Worm (Caenorhabditis elegans) whole organism, midembryonic: Measurements from ENCODE around the gene memb-1.
A peak's percentile ranks its signal among the peaks of the same experiment; 100 is the strongest.
"Not testable (repeated sequence)": the region's sequence is repeated elsewhere in the genome, so short reads cannot be mapped to it uniquely, and the experiment has no call there.

Source experiments
- T22C8.4 ChIP-seq: fragments of 200-800 bp; sonication (Bioruptor generic); IDR thresholded peaks from 2 replicates; pipeline ENCODE4 v1.3.6; 2022; ENCODE audit warnings: missing genetic modification characterization, missing compliant biosample characterization
- cog-1 ChIP-seq: sonication (generic microtip); optimal IDR thresholded peaks from 2 replicates; lab custom pipeline; 2016; ENCODE audit warnings: missing genetic modification characterization, missing compliant biosample characterization
- flt-1 ChIP-seq: fragments of 200-800 bp; sonication (Bioruptor generic); IDR thresholded peaks from 2 replicates; pipeline ENCODE4 v1.3.6; 2022; ENCODE audit warnings: missing genetic modification characterization, missing compliant biosample characterization
- klf-2 ChIP-seq: fragments of 200-800 bp; sonication (Bioruptor generic); conservative IDR thresholded peaks from 2 replicates; pipeline ENCODE4 v1.3.6; 2022; ENCODE audit warnings: missing genetic modification reagents, missing genetic modification characterization, missing compliant biosample characterization
- med-1 ChIP-seq: sonication (generic microtip); optimal IDR thresholded peaks from 2 replicates; lab custom pipeline; 2017; ENCODE audit warnings: missing genetic modification characterization, mild to moderate bottlenecking, missing compliant biosample characterization, antibody characterized with exemption, missing genetic modification reagents; ENCODE audit not compliant: insufficient read depth
- ref-1 ChIP-seq: fragments of 200-800 bp; sonication (Bioruptor generic); conservative IDR thresholded peaks from 2 replicates; pipeline ENCODE4 v1.3.6; 2022; ENCODE audit warnings: missing genetic modification reagents, missing genetic modification characterization, missing compliant biosample characterization
- tab-1 ChIP-seq: fragments of 200-800 bp; sonication (Bioruptor generic); IDR thresholded peaks from 2 replicates; pipeline ENCODE4 v1.3.6; 2022; ENCODE audit warnings: missing genetic modification characterization, missing compliant biosample characterization
- ztf-23 ChIP-seq: fragments of 200-800 bp; sonication (Bioruptor generic); IDR thresholded peaks from 2 replicates; pipeline ENCODE4 v1.3.6; 2022; ENCODE audit warnings: missing genetic modification reagents, missing genetic modification characterization, missing compliant biosample characterization
- ztf-29 ChIP-seq: fragments of 200-800 bp; sonication (Bioruptor generic); IDR thresholded peaks from 2 replicates; pipeline ENCODE4 v1.3.6; 2022; ENCODE audit warnings: missing genetic modification reagents, missing genetic modification characterization, missing compliant biosample characterization

memb-1 gene

ce11 chrX:9441512-9441911 is at the start of gene memb-1:
TSS of gene memb-1 (minus strand) at chrX:9441571.
- TF ChIP-seq cog-1 (tag; lab: Kevin White, UChicago) (peak; percentile 32), ref-1 (GFP tag; lab: Robert Waterston, UW) (no peak)

- no peak for TF ChIP-seq ref-1 (GFP tag; lab: Robert Waterston, UW)
- TF ChIP-seq ztf-29 (GFP tag; lab: Robert Waterston, UW): no peak
Observed at ce11 chrX:9489578-9489977, 48.2 kb upstream of the memb-1 start.

- TF ChIP-seq ztf-29 (GFP tag; lab: Robert Waterston, UW): no peak
Observed at ce11 chrX:9486160-9486559, 44.8 kb upstream of the memb-1 start.

- TF ChIP-seq T22C8.4 (GFP tag; lab: Robert Waterston, UW) (no peak), ztf-23 (GFP tag; lab: Robert Waterston, UW) (no peak), ztf-29 (GFP tag; lab: Robert Waterston, UW) (no peak), tab-1 (GFP tag; lab: Robert Waterston, UW) (no peak), flt-1 (no peak)
Observed at ce11 chrX:9483754-9484153, 42.4 kb upstream of the memb-1 start.

DNA sequence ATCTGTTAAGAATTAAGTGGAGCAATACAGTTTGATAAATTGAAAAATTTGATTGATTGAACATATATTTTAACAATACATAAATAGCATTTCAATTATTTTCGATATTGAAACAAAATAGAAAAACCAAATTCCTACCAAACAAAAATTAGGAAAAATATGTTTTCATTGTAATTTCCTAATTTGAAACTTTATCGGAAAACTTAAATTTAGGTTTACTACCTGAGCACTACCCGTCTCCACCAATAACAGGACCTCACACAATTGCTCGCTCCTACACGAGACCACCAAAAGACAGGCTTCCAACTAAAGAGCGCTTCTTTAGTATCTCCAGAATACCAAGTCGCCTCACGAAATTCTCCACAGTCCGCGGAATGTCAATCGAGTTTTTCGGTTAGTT is 35.4 kb upstream of the memb-1 start:
- no peak for TF ChIP-seq tab-1 (GFP tag; lab: Robert Waterston, UW)

DNA sequence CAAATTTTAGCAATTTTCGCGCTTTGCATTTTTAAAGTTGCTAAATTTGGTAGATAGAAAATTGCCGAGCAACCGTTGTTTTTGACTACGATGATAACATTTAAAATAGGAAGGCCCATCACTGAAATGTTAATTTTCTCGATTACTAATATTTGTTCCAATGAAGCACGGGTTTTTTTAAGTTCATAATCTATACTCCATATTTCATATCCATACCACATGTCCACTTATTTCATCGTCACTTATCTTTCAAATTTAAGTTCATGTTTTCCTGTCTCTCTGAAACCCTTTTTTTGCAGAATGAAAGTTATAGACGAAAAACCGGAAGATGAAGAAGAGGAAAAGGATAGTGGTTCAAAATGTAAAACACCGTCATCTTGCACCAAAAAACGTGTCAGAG is 30.8 kb upstream of the memb-1 start, which contains the start of gene gap-2:
Gene gap-2 (plus strand): TSS at position 301 of the 400 bp plus-strand sequence.
- TF ChIP-seq flt-1 (no peak), med-1 (GFP tag; lab: Kevin White, UChicago) (no peak), T22C8.4 (GFP tag; lab: Robert Waterston, UW) (no peak), klf-2 (no peak), ztf-29 (GFP tag; lab: Robert Waterston, UW) (no peak), ztf-23 (GFP tag; lab: Robert Waterston, UW) (no peak), cog-1 (tag; lab: Kevin White, UChicago) (no peak), tab-1 (GFP tag; lab: Robert Waterston, UW) (no peak), ref-1 (GFP tag; lab: Robert Waterston, UW) (no peak)

- TF ChIP-seq klf-2 (peak; percentile 90), ztf-29 (GFP tag; lab: Robert Waterston, UW) (peak; percentile 92), T22C8.4 (GFP tag; lab: Robert Waterston, UW) (peak; percentile 91), ref-1 (GFP tag; lab: Robert Waterston, UW) (peak; percentile 87), cog-1 (tag; lab: Kevin White, UChicago) (peak; percentile 84), med-1 (GFP tag; lab: Kevin White, UChicago) (peak; percentile 75), ztf-23 (GFP tag; lab: Robert Waterston, UW) (peak; percentile 94), flt-1 (peak; percentile 97), tab-1 (GFP tag; lab: Robert Waterston, UW) (peak; percentile 94)
Observed at ce11 chrX:9467573-9467972, 26.2 kb upstream of the memb-1 start.

DNA sequence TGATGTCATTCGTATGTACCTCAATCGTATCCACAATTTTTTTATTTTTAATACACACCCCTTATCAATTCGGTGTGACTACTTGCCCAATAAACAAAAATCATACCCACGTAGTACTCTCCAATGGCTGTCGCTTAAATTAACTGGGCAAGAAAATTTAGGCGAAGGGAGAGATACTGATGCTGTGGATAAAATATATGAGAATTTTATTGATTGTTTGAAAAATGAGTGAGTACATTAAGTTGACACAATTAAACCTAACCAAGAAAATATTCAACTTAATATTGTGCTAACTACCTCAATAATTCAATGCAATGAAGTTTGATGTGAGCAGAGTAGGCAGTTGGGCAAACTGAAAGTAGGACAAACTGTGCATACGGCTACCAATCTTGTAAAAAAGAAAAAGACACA is 24.4 kb upstream of the memb-1 start:
- peak; percentile 97 for TF ChIP-seq cog-1 (tag; lab: Kevin White, UChicago)
- TF ChIP-seq klf-2: no peak
- TF ChIP-seq T22C8.4 (GFP tag; lab: Robert Waterston, UW): peak; percentile 98
- no peak for TF ChIP-seq tab-1 (GFP tag; lab: Robert Waterston, UW)
- TF ChIP-seq flt-1: peak; percentile 70; the same call in 1 of the 2 replicates
- TF ChIP-seq ztf-23 (GFP tag; lab: Robert Waterston, UW): peak; percentile 79

ce11 chrX:9463045-9463444 is 21.7 kb upstream of the memb-1 start, which contains the start of gene ZK899.6:
TSS of gene ZK899.6 (plus strand) at chrX:9463345.
- not testable (repeated sequence) for TF ChIP-seq ztf-23 (GFP tag; lab: Robert Waterston, UW); klf-2; med-1 (GFP tag; lab: Kevin White, UChicago)

DNA sequence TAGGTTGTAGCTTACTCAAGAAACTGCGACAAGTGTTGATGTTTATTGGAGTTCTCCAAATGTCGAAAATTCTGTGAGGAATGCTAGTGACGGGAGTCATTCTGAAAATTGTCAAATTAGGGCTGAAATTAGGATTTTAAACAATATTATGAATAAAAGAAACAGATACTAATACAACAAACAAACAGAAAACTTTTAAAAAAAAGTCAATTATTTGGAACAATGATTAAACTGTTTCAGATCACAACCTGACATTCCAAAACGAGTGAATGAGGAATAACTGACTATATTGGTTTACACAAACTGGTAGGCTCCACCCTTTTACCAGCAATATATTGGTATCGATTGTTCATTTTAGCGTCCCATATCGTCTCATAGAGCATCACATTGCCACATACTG is 19.5 kb upstream of the memb-1 start, which contains the start of gene ZK899.5:
Gene ZK899.5 (minus strand): TSS at position 101 of the 400 bp plus-strand sequence.
- TF ChIP-seq ztf-29 (GFP tag; lab: Robert Waterston, UW); flt-1; med-1 (GFP tag; lab: Kevin White, UChicago): not testable (repeated sequence)

ce11 chrX:9458142-9458541 is 16.8 kb upstream of the memb-1 start, which contains the start of gene tba-8:
TSS of gene tba-8 (minus strand) at chrX:9458348.
- TF ChIP-seq tab-1 (GFP tag; lab: Robert Waterston, UW) (no peak), med-1 (GFP tag; lab: Kevin White, UChicago) (no peak), flt-1 (no peak), ztf-29 (GFP tag; lab: Robert Waterston, UW) (no peak), klf-2 (no peak), cog-1 (tag; lab: Kevin White, UChicago) (no peak), ref-1 (GFP tag; lab: Robert Waterston, UW) (no peak), T22C8.4 (GFP tag; lab: Robert Waterston, UW) (no peak), ztf-23 (GFP tag; lab: Robert Waterston, UW) (no peak)
